Worm (Caenorhabditis elegans) whole organism, late embryonic: Measurements from ENCODE around the gene Y38C1BA.4.

Source experiments
- C08G9.2 ChIP-seq: sonication (generic microtip); optimal IDR thresholded peaks from 2 replicates; lab custom pipeline; 2016; ENCODE audit warnings: mild to moderate bottlenecking, missing genetic modification characterization, moderate library complexity, missing compliant biosample characterization
- C38D4.7 ChIP-seq: fragments of 200-800 bp; sonication (Bioruptor generic); optimal IDR thresholded peaks from 2 replicates; lab custom pipeline; 2018; ENCODE audit warnings: mild to moderate bottlenecking, missing genetic modification characterization, moderate library complexity, missing compliant biosample characterization
- F13H6.1 ChIP-seq: sonication (generic microtip); optimal IDR thresholded peaks from 2 replicates; lab custom pipeline; 2016; ENCODE audit warnings: missing genetic modification characterization, missing compliant biosample characterization
- K02D7.2 ChIP-seq: sonication (generic microtip); optimal IDR thresholded peaks from 2 replicates; lab custom pipeline; 2017; ENCODE audit warnings: mild to moderate bottlenecking, missing genetic modification characterization, missing compliant biosample characterization
- T23F11.4 ChIP-seq: fragments of 200-800 bp; sonication (Bioruptor generic); optimal IDR thresholded peaks from 2 replicates; lab custom pipeline; 2018; ENCODE audit warnings: mild to moderate bottlenecking, missing genetic modification characterization, missing compliant biosample characterization
- Y22D7AL.16 ChIP-seq: sonication (generic microtip); optimal IDR thresholded peaks from 2 replicates; lab custom pipeline; 2016; ENCODE audit warnings: missing genetic modification characterization, missing compliant biosample characterization
- ahr-1 ChIP-seq: sonication (generic microtip); optimal IDR thresholded peaks from 2 replicates; lab custom pipeline; 2016; ENCODE audit warnings: missing genetic modification characterization, missing compliant biosample characterization
- ceh-14 ChIP-seq: sonication (generic microtip); optimal IDR thresholded peaks from 2 replicates; lab custom pipeline; 2016; ENCODE audit warnings: missing genotype, missing genetic modification characterization, missing compliant biosample characterization
- ceh-2 ChIP-seq: sonication (generic microtip); optimal IDR thresholded peaks from 2 replicates; lab custom pipeline; 2016; ENCODE audit warnings: missing genotype, missing genetic modification characterization, missing compliant biosample characterization
- ceh-22 ChIP-seq: sonication (generic microtip); optimal IDR thresholded peaks from 2 replicates; lab custom pipeline; 2017; ENCODE audit warnings: missing biosample characterization, missing genetic modification characterization
- ceh-24 ChIP-seq: sonication (generic microtip); optimal IDR thresholded peaks from 2 replicates; lab custom pipeline; 2016; ENCODE audit warnings: mild to moderate bottlenecking, missing genetic modification characterization, missing compliant biosample characterization
- ceh-30 ChIP-seq: fragments of 150-350 bp; optimal IDR thresholded peaks from 2 replicates; lab custom pipeline; 2014; ENCODE audit warnings: missing biosample characterization, missing genetic modification characterization
- ceh-31 ChIP-seq: sonication (generic microtip); optimal IDR thresholded peaks from 2 replicates; lab custom pipeline; 2016; ENCODE audit warnings: missing genetic modification characterization, missing compliant biosample characterization
- ceh-45 ChIP-seq: fragments of 200-800 bp; sonication (Bioruptor generic); IDR thresholded peaks from 2 replicates; pipeline ENCODE4 v1.3.6; 2022; ENCODE audit warnings: missing genetic modification reagents, missing genetic modification characterization, missing compliant biosample characterization
- ceh-48 ChIP-seq: sonication (generic microtip); optimal IDR thresholded peaks from 2 replicates; lab custom pipeline; 2016; ENCODE audit warnings: missing genetic modification characterization, inconsistent platforms, missing compliant biosample characterization
- elt-2 ChIP-seq: sonication (generic microtip); optimal IDR thresholded peaks from 2 replicates; lab custom pipeline; 2016; ENCODE audit warnings: missing genetic modification reagents, missing genetic modification characterization, missing compliant biosample characterization
- elt-4 ChIP-seq: sonication (generic microtip); optimal IDR thresholded peaks from 2 replicates; lab custom pipeline; 2016; ENCODE audit warnings: missing genetic modification characterization, missing compliant biosample characterization
- ets-4 ChIP-seq: sonication (generic microtip); optimal IDR thresholded peaks from 2 replicates; lab custom pipeline; 2016; ENCODE audit warnings: missing genetic modification characterization, missing compliant biosample characterization
- fax-1 ChIP-seq: sonication (generic microtip); optimal IDR thresholded peaks from 2 replicates; lab custom pipeline; 2016; ENCODE audit warnings: missing genotype, missing genetic modification characterization, missing compliant biosample characterization
- fkh-10 ChIP-seq: fragments of 150-350 bp; optimal IDR thresholded peaks from 2 replicates; lab custom pipeline; 2014; ENCODE audit warnings: missing biosample characterization, missing genetic modification reagents, missing genetic modification characterization
- hlh-13 ChIP-seq: fragments of 200-800 bp; sonication (Bioruptor generic); optimal IDR thresholded peaks from 2 replicates; lab custom pipeline; 2018; ENCODE audit warnings: mild to moderate bottlenecking, missing genetic modification characterization, missing compliant biosample characterization
- hlh-30 ChIP-seq: sonication (generic microtip); optimal IDR thresholded peaks from 2 replicates; lab custom pipeline; 2017; ENCODE audit warnings: antibody characterized with exemption, missing genetic modification characterization, missing compliant biosample characterization; ENCODE audit not compliant: insufficient read depth
- hlh-6 ChIP-seq: sonication (generic microtip); optimal IDR thresholded peaks from 2 replicates; lab custom pipeline; 2016; ENCODE audit warnings: missing genotype, missing genetic modification characterization, missing compliant biosample characterization
- hlh-8 ChIP-seq: sonication (generic microtip); optimal IDR thresholded peaks from 2 replicates; lab custom pipeline; 2016; ENCODE audit warnings: missing genotype, missing genetic modification characterization, missing compliant biosample characterization
- lim-6 ChIP-seq: sonication (generic microtip); optimal IDR thresholded peaks from 2 replicates; lab custom pipeline; 2016; ENCODE audit warnings: missing genetic modification characterization, missing compliant biosample characterization
- lin-11 ChIP-seq: fragments of 200-800 bp; sonication (Bioruptor generic); optimal IDR thresholded peaks from 2 replicates; lab custom pipeline; 2018; ENCODE audit warnings: mild to moderate bottlenecking, missing genetic modification characterization, missing compliant biosample characterization
- nhr-232 ChIP-seq: sonication (generic microtip); optimal IDR thresholded peaks from 2 replicates; lab custom pipeline; 2016; ENCODE audit warnings: missing genetic modification characterization, missing compliant biosample characterization
- odd-2 ChIP-seq: sonication (generic microtip); optimal IDR thresholded peaks from 2 replicates; lab custom pipeline; 2017; ENCODE audit warnings: antibody characterized with exemption, mild to moderate bottlenecking, missing genetic modification characterization, missing compliant biosample characterization
- pag-3 ChIP-seq: sonication (generic microtip); optimal IDR thresholded peaks from 2 replicates; lab custom pipeline; 2016; ENCODE audit warnings: missing compliant biosample characterization, missing genetic modification characterization, borderline replicate concordance
- pat-9 ChIP-seq: fragments of 200-800 bp; sonication (Bioruptor generic); optimal IDR thresholded peaks from 2 replicates; lab custom pipeline; 2018; ENCODE audit warnings: mild to moderate bottlenecking, missing genetic modification characterization, moderate library complexity, missing compliant biosample characterization
- pax-1 ChIP-seq: fragments of 150-350 bp; optimal IDR thresholded peaks from 2 replicates; lab custom pipeline; 2014; ENCODE audit warnings: missing biosample characterization, missing genetic modification characterization
- pha-4 ChIP-seq: fragments of 150-350 bp; optimal IDR thresholded peaks from 2 replicates; lab custom pipeline; 2018; ENCODE audit warnings: missing biosample characterization, missing genetic modification reagents, missing genetic modification characterization
- pqm-1 ChIP-seq: sonication (generic microtip); optimal IDR thresholded peaks from 2 replicates; lab custom pipeline; 2016; ENCODE audit warnings: missing genetic modification characterization, missing compliant biosample characterization
- ref-2 ChIP-seq: sonication (generic microtip); optimal IDR thresholded peaks from 2 replicates; lab custom pipeline; 2016; ENCODE audit warnings: missing genetic modification characterization, missing compliant biosample characterization
- rnt-1 ChIP-seq: sonication (generic microtip); optimal IDR thresholded peaks from 2 replicates; lab custom pipeline; 2016; ENCODE audit warnings: missing genetic modification characterization, missing compliant biosample characterization
- sox-2 ChIP-seq: fragments of 200-800 bp; sonication (Bioruptor generic); IDR thresholded peaks from 2 replicates; pipeline ENCODE4 v1.3.6; 2022; ENCODE audit warnings: missing genetic modification reagents, missing genetic modification characterization, missing compliant biosample characterization
- tbx-2 ChIP-seq: sonication (generic microtip); optimal IDR thresholded peaks from 2 replicates; lab custom pipeline; 2016; ENCODE audit warnings: missing genetic modification characterization, missing compliant biosample characterization
- ttx-3 ChIP-seq: sonication (generic microtip); optimal IDR thresholded peaks from 2 replicates; lab custom pipeline; 2016; ENCODE audit warnings: missing genetic modification reagents, missing genetic modification characterization, missing compliant biosample characterization
- unc-42 ChIP-seq: sonication (generic microtip); optimal IDR thresholded peaks from 2 replicates; lab custom pipeline; 2016; ENCODE audit warnings: missing genotype, missing genetic modification characterization, missing compliant biosample characterization
- unc-55 ChIP-seq: sonication (generic microtip); optimal IDR thresholded peaks from 2 replicates; lab custom pipeline; 2017; ENCODE audit warnings: missing biosample characterization, missing genetic modification reagents, missing genetic modification characterization
- unc-86 ChIP-seq: sonication (generic microtip); optimal IDR thresholded peaks from 2 replicates; lab custom pipeline; 2016; ENCODE audit warnings: missing genetic modification characterization, missing compliant biosample characterization
- zip-5 ChIP-seq: sonication (generic microtip); optimal IDR thresholded peaks from 2 replicates; lab custom pipeline; 2016; ENCODE audit warnings: missing genetic modification characterization, missing compliant biosample characterization

The Y38C1BA.4 gene

ce11 chrIV:1844624-1845023, 23.0 kb downstream of the Y38C1BA.4 start:
- no peak for TF ChIP-seq ceh-30
- no peak for TF ChIP-seq odd-2 (tag; lab: Kevin White, UChicago)
- no peak for TF ChIP-seq unc-86 (tag; lab: Kevin White, UChicago)
- TF ChIP-seq pat-9 (tag; lab: Kevin White, UChicago) = no peak
- no peak for TF ChIP-seq F13H6.1 (tag; lab: Kevin White, UChicago)
- TF ChIP-seq hlh-8 (tag; lab: Kevin White, UChicago) = no peak
- no peak for TF ChIP-seq ets-4
- TF ChIP-seq fkh-10 = no peak
- TF ChIP-seq ahr-1 (tag; lab: Kevin White, UChicago) = no peak
- no peak for TF ChIP-seq ttx-3
- TF ChIP-seq Y22D7AL.16 (tag; lab: Kevin White, UChicago) = no peak
- TF ChIP-seq tbx-2 (tag; lab: Kevin White, UChicago) = no peak
- TF ChIP-seq pax-1 = no peak
- TF ChIP-seq elt-4 (tag; lab: Kevin White, UChicago) = no peak
- TF ChIP-seq, all 69 proteins: peak for 0

- TF ChIP-seq pat-9 (tag; lab: Kevin White, UChicago) (no peak), pqm-1 (tag; lab: Kevin White, UChicago) (no peak), ceh-30 (no peak), nhr-232 (tag; lab: Kevin White, UChicago) (no peak), unc-42 (tag; lab: Kevin White, UChicago) (peak; percentile 68), pax-1 (no peak), ref-2 (tag; lab: Kevin White, UChicago) (no peak), K02D7.2 (tag; lab: Kevin White, UChicago) (no peak), C08G9.2 (no peak), ceh-48 (no peak), sox-2 (no peak), ceh-45 (GFP tag; lab: Robert Waterston, UW) (no peak), C38D4.7 (GFP tag; lab: Kevin White, UChicago) (no peak), T23F11.4 (GFP tag; lab: Kevin White, UChicago) (no peak), ceh-31 (tag; lab: Kevin White, UChicago) (peak; percentile 21), tbx-2 (tag; lab: Kevin White, UChicago) (peak; percentile 9), ceh-14 (peak; percentile 59), elt-2 (tag; lab: Kevin White, UChicago) (peak; percentile 87), lim-6 (peak; percentile 49), Y22D7AL.16 (tag; lab: Kevin White, UChicago) (no peak), ttx-3 (no peak)
Observed at ce11 chrIV:1845061-1845460, 23.4 kb downstream of the Y38C1BA.4 start.

ce11 chrIV:1846451-1846850, 24.8 kb downstream of the Y38C1BA.4 start:
- TF ChIP-seq ceh-45 (GFP tag; lab: Robert Waterston, UW) (no peak), unc-42 (tag; lab: Kevin White, UChicago) (peak; percentile 67)

- TF ChIP-seq Y22D7AL.16 (tag; lab: Kevin White, UChicago) (no peak), hlh-6 (tag; lab: Kevin White, UChicago) (no peak), unc-55 (GFP tag; lab: Kevin White, UChicago) (no peak), ceh-24 (tag; lab: Kevin White, UChicago) (no peak), fax-1 (tag; lab: Kevin White, UChicago) (no peak), rnt-1 (tag; lab: Kevin White, UChicago) (no peak), ceh-22 (tag; lab: Kevin White, UChicago) (no peak), hlh-13 (GFP tag; lab: Kevin White, UChicago) (no peak), odd-2 (tag; lab: Kevin White, UChicago) (no peak), zip-5 (tag; lab: Kevin White, UChicago) (no peak), pag-3 (tag; lab: Kevin White, UChicago) (no peak), elt-4 (tag; lab: Kevin White, UChicago) (no peak), hlh-8 (tag; lab: Kevin White, UChicago) (no peak), lin-11 (tag; lab: Kevin White, UChicago) (no peak), ceh-2 (tag; lab: Kevin White, UChicago) (no peak), pha-4 (tag; lab: Kevin White, UChicago) (no peak), hlh-30 (tag; lab: Kevin White, UChicago) (no peak)
Observed at ce11 chrIV:1847912-1848311, 26.3 kb downstream of the Y38C1BA.4 start, which contains the start of gene egl-4. TSS of gene egl-4 (plus strand) at chrIV:1848071.
